Worm (Caenorhabditis elegans): ENCODE results near the gene C44B11.4.

Gene C44B11.4

ce11 chrIII:3136325-3137001 lies 7.1 kb downstream of the C44B11.4 start:
- TF ChIP-seq ets-7 (tag; optimal IDR thresholded peaks at IDR 0.05) (no peak), hmg-4 (GFP tag; optimal IDR thresholded peaks at IDR 0.05) (no peak), aly-1 (tag; optimal IDR thresholded peaks at IDR 0.05) (no peak), ceh-36 (tag; optimal IDR thresholded peaks at IDR 0.05) (no peak), tbx-37 (GFP tag; conservative IDR thresholded peaks at IDR 0.05) (no peak), hnd-1 (tag; optimal IDR thresholded peaks at IDR 0.05) (no peak), flt-1 (GFP tag; IDR thresholded peaks at IDR 0.05) (no peak), sea-1 (GFP tag; conservative IDR thresholded peaks at IDR 0.05) (no peak), tra-4 (tag; optimal IDR thresholded peaks at IDR 0.05) (no peak), F13C5.2 (tag; optimal IDR thresholded peaks at IDR 0.05) (no peak), hmbx-1 (tag; optimal IDR thresholded peaks at IDR 0.05) (no peak), tbx-11 (GFP tag; IDR thresholded peaks at IDR 0.05) (no peak), pes-1 (GFP tag; IDR thresholded peaks at IDR 0.05) (no peak), ama-1 (optimal IDR thresholded peaks at IDR 0.05) (no peak), scrt-1 (GFP tag; IDR thresholded peaks at IDR 0.05) (no peak), ceh-13 (GFP tag; optimal IDR thresholded peaks at IDR 0.05) (no peak), B0310.2 (tag; optimal IDR thresholded peaks at IDR 0.05) (no peak)

DNA sequence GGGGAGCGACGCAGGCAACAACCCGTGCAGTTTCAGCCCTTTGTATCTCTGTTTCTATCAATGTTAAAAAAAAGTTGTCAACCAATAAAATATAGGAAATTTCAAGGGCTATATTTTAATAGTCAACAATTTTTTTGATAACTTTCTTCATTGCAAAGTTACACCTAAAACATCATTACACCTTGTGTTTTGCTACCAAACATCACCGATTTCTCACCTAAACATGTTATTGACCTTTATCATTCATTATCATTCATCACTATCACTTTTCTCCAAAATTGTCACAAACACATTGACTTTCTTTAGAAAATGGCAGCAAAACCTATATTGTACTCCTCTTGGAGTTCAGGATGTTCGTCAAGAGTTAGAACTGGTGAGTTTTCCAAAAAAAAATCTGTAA lies 14.5 kb downstream of the C44B11.4 start, which contains the start of gene Y53G8B.1:
Gene Y53G8B.1 (plus strand): TSS at position 242 of the 400 bp plus-strand sequence.
- no peak for TF ChIP-seq ets-7 (tag; optimal IDR thresholded peaks at IDR 0.05)

DNA sequence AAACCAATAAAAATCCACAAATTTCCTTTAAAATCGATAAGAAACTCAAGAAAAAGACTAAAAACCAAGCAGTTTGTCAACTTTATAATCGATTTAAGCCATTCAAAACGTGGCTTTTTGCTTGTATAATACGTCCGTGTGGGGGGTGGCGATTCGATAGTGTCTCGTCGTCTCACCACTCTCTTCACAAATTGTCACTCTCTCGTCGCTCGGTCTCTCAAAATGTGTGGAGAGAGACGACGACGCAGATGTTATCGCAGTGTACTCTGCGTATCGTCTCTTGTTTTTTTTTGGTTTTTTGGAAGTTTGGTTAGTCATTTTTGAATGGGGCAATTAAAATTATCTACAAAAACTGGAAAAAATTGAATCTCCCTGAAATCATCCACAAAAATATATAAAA lies 15.9 kb downstream of the C44B11.4 start:
- TF ChIP-seq ceh-36 (tag; optimal IDR thresholded peaks at IDR 0.05) (no peak), pes-1 (GFP tag; IDR thresholded peaks at IDR 0.05) (no peak), scrt-1 (GFP tag; IDR thresholded peaks at IDR 0.05) (no peak), ceh-13 (GFP tag; optimal IDR thresholded peaks at IDR 0.05) (no peak), tbx-37 (GFP tag; conservative IDR thresholded peaks at IDR 0.05) (no peak)

DNA sequence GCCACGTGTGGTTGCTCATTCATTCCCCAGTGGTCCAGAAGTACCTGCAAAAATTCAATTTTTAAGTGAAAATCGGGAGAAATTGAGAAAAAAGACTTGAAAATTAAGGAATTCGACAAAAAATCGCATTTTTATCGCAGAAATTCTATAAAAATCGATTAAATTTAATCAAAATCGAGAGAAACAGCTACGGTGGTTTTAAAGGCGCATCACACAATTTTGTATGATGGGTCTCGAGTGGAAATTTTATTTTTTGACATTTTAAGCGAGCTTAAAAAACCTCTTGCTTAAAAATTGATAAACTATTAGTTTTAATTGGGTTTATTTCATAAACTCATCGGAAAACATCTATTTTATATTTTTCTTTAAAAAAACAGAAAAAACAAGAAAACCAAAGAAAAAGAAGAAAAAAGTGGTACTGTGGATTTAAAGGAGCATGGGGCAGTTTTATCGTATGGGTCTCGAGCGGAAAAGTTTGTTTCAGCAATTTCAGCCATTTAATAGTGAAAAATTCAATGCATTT lies 16.4 kb downstream of the C44B11.4 start, which contains the start of gene nipa-1:
Gene nipa-1 (minus strand): TSS at position 51 of the 523 bp plus-strand sequence.
- TF ChIP-seq flt-1 (GFP tag; IDR thresholded peaks at IDR 0.05), result no peak
- no peak for TF ChIP-seq scrt-1 (GFP tag; IDR thresholded peaks at IDR 0.05)
- no peak for TF ChIP-seq ceh-36 (tag; optimal IDR thresholded peaks at IDR 0.05)
- no peak for TF ChIP-seq sea-1 (GFP tag; conservative IDR thresholded peaks at IDR 0.05)
- TF ChIP-seq B0310.2 (tag; optimal IDR thresholded peaks at IDR 0.05), result no peak
- TF ChIP-seq ceh-13 (GFP tag; optimal IDR thresholded peaks at IDR 0.05), result no peak
- TF ChIP-seq F13C5.2 (tag; optimal IDR thresholded peaks at IDR 0.05), result no peak
- no peak for TF ChIP-seq ets-7 (tag; optimal IDR thresholded peaks at IDR 0.05)
- no peak for TF ChIP-seq tra-4 (tag; optimal IDR thresholded peaks at IDR 0.05)

DNA sequence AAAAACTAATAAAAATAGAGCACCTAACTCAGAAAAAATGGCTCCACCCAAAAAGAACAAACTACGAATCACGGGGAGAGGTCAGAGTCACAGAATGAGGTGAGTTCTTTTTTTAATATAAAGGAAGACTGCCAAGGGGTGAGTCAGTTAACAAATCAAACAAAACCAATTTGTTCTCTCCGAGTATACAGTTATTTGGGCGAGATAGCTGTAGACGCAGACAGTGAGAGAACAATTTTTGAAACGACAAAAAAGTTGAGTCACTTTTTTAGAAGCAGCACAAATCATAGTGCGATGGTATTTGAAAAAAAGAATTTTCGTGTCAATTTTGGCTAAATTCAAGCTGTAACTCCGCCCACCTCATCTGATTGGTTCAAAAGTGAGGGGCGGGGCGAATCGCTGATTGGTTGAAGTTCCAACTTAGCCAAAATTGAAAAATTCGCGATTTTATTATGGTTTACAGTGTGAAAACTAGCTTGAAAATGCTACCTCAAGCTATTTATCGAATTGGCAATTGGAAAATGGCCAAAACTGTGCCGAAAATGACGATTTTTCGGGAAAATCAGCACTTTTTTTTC lies 19.3 kb downstream of the C44B11.4 start:
- TF ChIP-seq pes-1 (GFP tag; IDR thresholded peaks at IDR 0.05), result no peak
- TF ChIP-seq aly-1 (tag; optimal IDR thresholded peaks at IDR 0.05), result no peak
- no peak for TF ChIP-seq B0310.2 (tag; optimal IDR thresholded peaks at IDR 0.05)
- TF ChIP-seq hnd-1 (tag; optimal IDR thresholded peaks at IDR 0.05), result no peak
- no peak for TF ChIP-seq scrt-1 (GFP tag; IDR thresholded peaks at IDR 0.05)
- TF ChIP-seq tbx-37 (GFP tag; conservative IDR thresholded peaks at IDR 0.05), result no peak
- no peak for TF ChIP-seq hmbx-1 (tag; optimal IDR thresholded peaks at IDR 0.05)
- no peak for TF ChIP-seq flt-1 (GFP tag; IDR thresholded peaks at IDR 0.05)
- no peak for TF ChIP-seq ets-7 (tag; optimal IDR thresholded peaks at IDR 0.05)
- no peak for TF ChIP-seq F13C5.2 (tag; optimal IDR thresholded peaks at IDR 0.05)
- no peak for TF ChIP-seq ceh-36 (tag; optimal IDR thresholded peaks at IDR 0.05)
- no peak for TF ChIP-seq ama-1 (optimal IDR thresholded peaks at IDR 0.05)
- TF ChIP-seq ceh-13 (GFP tag; optimal IDR thresholded peaks at IDR 0.05), result no peak
- TF ChIP-seq tbx-11 (GFP tag; IDR thresholded peaks at IDR 0.05), result no peak
- TF ChIP-seq tra-4 (tag; optimal IDR thresholded peaks at IDR 0.05), result no peak

ce11 chrIII:3119972-3120371 lies 23.6 kb downstream of the C44B11.4 start:
- TF ChIP-seq tra-4 (tag; optimal IDR thresholded peaks at IDR 0.05) (no peak), sea-1 (GFP tag; conservative IDR thresholded peaks at IDR 0.05) (no peak)

ce11 chrIII:3116969-3117368 lies 26.6 kb downstream of the C44B11.4 start:
- no peak for TF ChIP-seq hmg-4 (GFP tag; optimal IDR thresholded peaks at IDR 0.05)
- TF ChIP-seq F13C5.2 (tag; optimal IDR thresholded peaks at IDR 0.05), result no peak

DNA sequence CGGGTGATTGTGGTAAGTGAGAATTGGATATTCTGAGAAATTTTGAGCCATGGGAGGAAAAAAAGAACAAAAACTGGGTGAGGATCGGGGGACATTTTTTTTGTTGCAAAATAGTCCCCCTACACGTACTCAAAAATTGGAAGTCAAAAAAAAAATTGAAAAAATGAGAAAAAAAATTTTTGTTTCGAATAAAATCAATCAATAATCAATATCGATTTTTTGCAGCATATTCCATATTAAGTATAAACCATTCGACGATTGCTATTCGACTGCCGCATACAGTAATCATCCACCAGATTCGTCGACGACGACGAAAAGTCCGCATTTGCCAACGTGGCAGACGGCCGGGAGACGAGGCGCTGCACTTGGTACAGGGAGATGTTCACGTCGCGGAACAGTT lies 30.9 kb downstream of the C44B11.4 start:
- TF ChIP-seq ceh-36 (tag; optimal IDR thresholded peaks at IDR 0.05) (no peak), ets-7 (tag; optimal IDR thresholded peaks at IDR 0.05) (no peak), sea-1 (GFP tag; conservative IDR thresholded peaks at IDR 0.05) (no peak), B0310.2 (tag; optimal IDR thresholded peaks at IDR 0.05) (no peak), pes-1 (GFP tag; IDR thresholded peaks at IDR 0.05) (no peak), ama-1 (optimal IDR thresholded peaks at IDR 0.05) (no peak), hmbx-1 (tag; optimal IDR thresholded peaks at IDR 0.05) (no peak), tra-4 (tag; optimal IDR thresholded peaks at IDR 0.05) (no peak), hnd-1 (tag; optimal IDR thresholded peaks at IDR 0.05) (no peak), ceh-13 (GFP tag; optimal IDR thresholded peaks at IDR 0.05) (no peak), tbx-37 (GFP tag; conservative IDR thresholded peaks at IDR 0.05) (no peak), tbx-11 (GFP tag; IDR thresholded peaks at IDR 0.05) (no peak), aly-1 (tag; optimal IDR thresholded peaks at IDR 0.05) (no peak), F13C5.2 (tag; optimal IDR thresholded peaks at IDR 0.05) (no peak), scrt-1 (GFP tag; IDR thresholded peaks at IDR 0.05) (no peak), flt-1 (GFP tag; IDR thresholded peaks at IDR 0.05) (no peak), hmg-4 (GFP tag; optimal IDR thresholded peaks at IDR 0.05) (no peak)

All from whole organism, early embryonic.